Worm (Caenorhabditis elegans): ENCODE results near the gene ZK1290.11.

ZK1290.11 gene

DNA sequence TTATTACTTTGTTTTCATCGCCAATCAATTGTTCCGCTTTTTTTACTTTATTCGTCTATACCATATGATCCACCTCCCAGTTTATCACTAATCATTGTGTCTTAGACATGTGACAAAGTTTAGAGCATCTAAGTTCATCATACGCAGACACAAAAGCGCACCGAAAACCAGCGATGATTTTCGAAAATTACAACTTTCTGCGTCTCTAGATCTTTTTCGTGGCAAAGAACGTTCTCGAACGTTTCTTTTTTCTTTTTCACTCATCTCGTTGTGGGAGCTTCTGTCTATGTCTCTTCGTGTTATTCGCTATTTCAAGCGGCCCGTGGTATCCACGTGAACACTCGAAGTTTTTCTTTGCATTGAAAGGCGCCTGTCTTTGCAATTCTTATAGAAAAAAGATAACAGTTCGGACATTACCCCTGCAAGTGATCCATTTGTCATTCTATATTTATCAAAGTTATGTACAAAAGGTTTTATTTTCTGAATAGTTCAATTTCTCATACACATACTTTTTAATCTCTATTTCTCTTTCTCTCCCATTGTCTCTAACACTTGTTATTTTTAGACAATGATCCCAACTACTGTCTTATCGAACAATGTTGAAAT, 32.2 kb downstream of the ZK1290.11 start, which contains the start of gene ZK1290.5:
Gene ZK1290.5, plus strand, starts transcription at position 566 of the 606 bp plus-strand sequence.
- no peak for TF ChIP-seq unc-62 (GFP tag; optimal IDR thresholded peaks at IDR 0.05)

DNA sequence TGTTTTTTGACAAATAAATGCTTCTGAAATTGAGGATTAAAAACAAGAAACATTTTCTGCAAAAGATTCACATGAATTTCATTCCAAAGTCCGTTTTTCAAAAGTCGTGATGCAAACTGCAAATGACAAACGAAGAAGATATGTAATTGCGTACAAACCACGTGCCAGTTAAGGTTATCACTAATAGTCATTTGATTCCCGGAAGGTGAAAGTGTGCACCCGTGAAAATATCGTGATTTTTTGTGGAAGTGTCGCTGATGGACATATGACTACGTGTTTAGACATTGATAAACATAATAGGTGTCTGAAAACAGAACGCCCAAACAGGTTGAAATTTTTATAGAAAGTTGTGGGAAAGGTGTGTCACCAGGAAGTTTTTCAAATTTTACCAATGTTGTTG, 33.2 kb downstream of the ZK1290.11 start:
- no peak for TF ChIP-seq unc-62 (GFP tag; optimal IDR thresholded peaks at IDR 0.05)

DNA sequence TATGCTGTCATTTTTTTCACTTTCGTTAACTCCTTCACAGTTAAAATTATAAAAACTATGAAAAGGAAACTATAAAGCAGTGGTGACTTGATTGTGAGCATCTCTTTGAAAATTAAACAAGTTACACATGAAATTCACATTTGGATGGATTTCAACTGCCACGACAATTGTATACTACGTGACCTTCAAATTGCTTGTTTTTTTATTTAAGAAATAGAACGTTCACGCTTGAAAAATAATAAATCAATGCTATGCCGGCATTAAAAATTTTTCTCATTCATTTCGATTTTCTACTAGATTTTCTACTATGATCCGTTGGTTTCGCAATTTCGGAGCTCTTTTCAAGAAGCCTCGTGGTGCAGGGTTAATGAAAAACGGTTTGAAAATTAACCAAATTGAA, 35.9 kb downstream of the ZK1290.11 start, which contains the start of the genes ZK1290.7 and rnh-1.1:
Gene ZK1290.7, minus strand, starts transcription at position 101 of the 400 bp plus-strand sequence.
Gene rnh-1.1, plus strand, starts transcription at position 281 of the 400 bp plus-strand sequence.
- no peak for TF ChIP-seq unc-62 (GFP tag; optimal IDR thresholded peaks at IDR 0.05)

DNA sequence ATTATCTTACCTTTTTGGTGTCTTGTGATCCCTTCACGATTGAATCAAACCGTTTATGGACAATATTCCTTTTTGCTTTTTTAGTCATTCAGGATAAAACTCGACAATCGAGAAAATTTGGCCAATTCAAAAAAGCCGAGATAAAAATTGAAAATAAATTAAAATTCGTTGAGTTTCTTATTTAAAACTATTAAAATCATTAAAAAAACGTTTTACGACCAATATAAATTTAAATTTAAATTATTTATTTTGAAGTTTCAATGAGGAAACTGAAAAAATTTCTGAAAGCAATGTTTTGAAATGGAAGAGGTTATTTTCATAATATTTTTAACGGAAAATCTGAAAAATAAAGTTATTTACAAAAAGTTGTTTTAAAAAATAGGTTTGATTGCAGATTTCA, 38.1 kb downstream of the ZK1290.11 start, which contains the start of gene ZK1290.15:
Gene ZK1290.15, plus strand, starts transcription at position 301 of the 400 bp plus-strand sequence.
- no peak for TF ChIP-seq unc-62 (GFP tag; optimal IDR thresholded peaks at IDR 0.05)

DNA sequence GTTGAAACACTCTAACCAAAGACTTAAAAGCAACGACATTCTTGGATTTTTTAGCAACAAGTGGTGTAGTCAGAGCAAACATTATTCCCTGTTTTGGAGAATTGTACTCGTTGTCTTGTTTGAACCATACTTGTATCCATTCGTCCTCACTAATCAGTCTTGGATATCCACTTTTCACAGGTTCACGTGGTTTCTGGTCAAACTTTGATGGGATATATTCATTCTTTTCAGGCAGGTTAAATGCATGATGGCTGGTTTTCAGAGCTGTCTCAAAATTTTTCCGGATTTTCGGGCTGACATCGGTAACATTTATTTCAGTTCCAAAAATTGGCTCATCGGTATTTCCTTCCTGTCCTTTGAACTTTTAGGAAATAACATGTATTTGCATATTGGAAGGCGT, 40.0 kb downstream of the ZK1290.11 start:
- TF ChIP-seq unc-62 (GFP tag; optimal IDR thresholded peaks at IDR 0.05) = no peak

DNA sequence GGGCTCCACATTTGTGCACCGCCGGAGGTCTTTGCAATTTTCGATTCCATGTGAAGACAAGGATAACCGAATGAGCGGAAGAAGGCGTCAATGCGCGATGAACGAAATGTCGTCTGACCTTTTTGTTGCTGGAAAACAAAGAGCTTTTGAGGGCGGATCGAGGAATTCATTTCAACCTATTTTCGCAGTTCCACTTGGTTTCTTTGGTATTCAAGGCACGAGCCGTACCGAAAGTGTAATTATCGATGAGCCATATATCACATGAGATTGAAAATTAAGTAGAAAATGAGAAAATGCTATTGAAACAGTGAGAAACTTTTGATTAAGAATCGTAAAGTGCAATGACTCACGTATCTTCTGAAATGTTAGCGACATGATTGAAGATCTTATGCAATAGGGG, 42.2 kb downstream of the ZK1290.11 start, which contains the start of gene glb-9:
Gene glb-9, minus strand, starts transcription at position 101 of the 400 bp plus-strand sequence.
- no peak for TF ChIP-seq unc-62 (GFP tag; optimal IDR thresholded peaks at IDR 0.05)
